Worm (Caenorhabditis elegans) whole organism, L4 larva: ENCODE measurements around the gene unc-33.

Experiments used
- F10B5.3 ChIP-seq: sonication (generic microtip); optimal IDR thresholded peaks from 2 replicates; lab custom pipeline; 2016; ENCODE audit warnings: mild to moderate bottlenecking, missing genetic modification characterization, missing compliant biosample characterization
- F26F4.8 ChIP-seq: fragments of 200-800 bp; sonication (Bioruptor generic); conservative IDR thresholded peaks from 2 replicates; pipeline ENCODE4 v1.3.6; 2022; ENCODE audit warnings: missing genetic modification characterization, missing compliant biosample characterization
- F49E8.2 ChIP-seq: sonication (generic microtip); optimal IDR thresholded peaks from 2 replicates; lab custom pipeline; 2016; ENCODE audit warnings: missing compliant biosample characterization, mild to moderate bottlenecking, missing genetic modification characterization, borderline replicate concordance
- R02D3.7 ChIP-seq: fragments of 150-350 bp; sonication (generic microtip); optimal IDR thresholded peaks from 3 replicates; lab custom pipeline; 2014; ENCODE audit warnings: missing biosample characterization, missing genetic modification characterization
- T20F7.1 ChIP-seq: fragments of 200-800 bp; sonication (Bioruptor generic); optimal IDR thresholded peaks from 2 replicates; lab custom pipeline; 2018; ENCODE audit warnings: mild to moderate bottlenecking, missing genetic modification characterization, missing compliant biosample characterization
- T26A8.4 ChIP-seq: fragments of 200-800 bp; sonication (Bioruptor generic); IDR thresholded peaks from 2 replicates; pipeline ENCODE4 v1.3.6; 2022; ENCODE audit warnings: missing genetic modification characterization, missing compliant biosample characterization
- Y105C5A.15 ChIP-seq: fragments of 200-800 bp; sonication (Bioruptor generic); IDR thresholded peaks from 2 replicates; pipeline ENCODE4 v1.3.6; 2022; ENCODE audit warnings: missing genetic modification characterization, missing compliant biosample characterization
- Y5F2A.4 ChIP-seq: fragments of 200-800 bp; sonication (Bioruptor generic); optimal IDR thresholded peaks from 2 replicates; lab custom pipeline; 2018; ENCODE audit warnings: mild to moderate bottlenecking, missing genetic modification characterization, missing compliant biosample characterization
- Y75B8A.6 ChIP-seq: fragments of 200-800 bp; sonication (Bioruptor generic); IDR thresholded peaks from 2 replicates; pipeline ENCODE4 v1.3.6; 2022; ENCODE audit warnings: missing genetic modification reagents, missing genetic modification characterization, missing compliant biosample characterization
- aly-2 ChIP-seq: sonication (generic microtip); optimal IDR thresholded peaks from 2 replicates; lab custom pipeline; 2018; ENCODE audit warnings: missing biosample characterization, missing genetic modification characterization
- arid-1 ChIP-seq: fragments of 200-800 bp; sonication (Bioruptor generic); conservative IDR thresholded peaks from 2 replicates; pipeline ENCODE4 v1.3.6; 2022; ENCODE audit warnings: missing genetic modification reagents, missing genetic modification characterization, missing compliant biosample characterization
- ceh-28 ChIP-seq: fragments of 150-350 bp; optimal IDR thresholded peaks from 2 replicates; lab custom pipeline; 2014; ENCODE audit warnings: missing biosample characterization, missing genetic modification reagents, missing genetic modification characterization
- ceh-44 ChIP-seq: fragments of 200-800 bp; sonication (Bioruptor generic); IDR thresholded peaks from 2 replicates; pipeline ENCODE4 v1.3.6; 2022; ENCODE audit warnings: missing genetic modification reagents, missing genetic modification characterization, missing compliant biosample characterization
- ceh-62 ChIP-seq: sonication (generic microtip); optimal IDR thresholded peaks from 2 replicates; lab custom pipeline; 2017; ENCODE audit warnings: missing biosample characterization, missing genetic modification characterization
- cey-2 ChIP-seq: sonication (generic microtip); optimal IDR thresholded peaks from 3 replicates; lab custom pipeline; 2017; ENCODE audit warnings: missing genetic modification characterization, mild to moderate bottlenecking, missing compliant biosample characterization, antibody characterized with exemption, borderline replicate concordance; ENCODE audit not compliant: insufficient read depth
- ctbp-1 ChIP-seq: fragments of 200-800 bp; sonication (Bioruptor generic); IDR thresholded peaks from 2 replicates; pipeline ENCODE4 v1.3.6; 2022; ENCODE audit warnings: missing genetic modification reagents, missing genetic modification characterization, missing compliant biosample characterization
- daf-12 ChIP-seq: fragments of 150-350 bp; optimal IDR thresholded peaks from 2 replicates; lab custom pipeline; 2014; ENCODE audit warnings: missing biosample characterization, missing genetic modification reagents, missing genetic modification characterization
- daf-16 ChIP-seq, 3 experiments: sonication (generic microtip); optimal IDR thresholded peaks; 2 replicates each; lab custom pipeline; 2016 to 2017; ENCODE audit warnings: missing genetic modification characterization in 3 of 3, missing genetic modification reagents in 3 of 3, mild to moderate bottlenecking in 2 of 3, missing compliant biosample characterization in 2 of 3, missing biosample characterization in 1 of 3, moderate library complexity in 1 of 3
- dmd-6 ChIP-seq: fragments of 200-800 bp; sonication (Bioruptor generic); IDR thresholded peaks from 2 replicates; pipeline ENCODE4 v1.3.6; 2022; ENCODE audit warnings: missing genetic modification reagents, missing genetic modification characterization, missing compliant biosample characterization
- dve-1 ChIP-seq: sonication (generic microtip); optimal IDR thresholded peaks from 2 replicates; lab custom pipeline; 2017; ENCODE audit warnings: antibody characterized with exemption, mild to moderate bottlenecking, missing genetic modification characterization, missing compliant biosample characterization; ENCODE audit not compliant: insufficient read depth
- egl-43 ChIP-seq: fragments of 200-800 bp; sonication (Bioruptor generic); IDR thresholded peaks from 2 replicates; pipeline ENCODE4 v1.3.6; 2022; ENCODE audit warnings: missing genetic modification reagents, missing genetic modification characterization, missing compliant biosample characterization
- fkh-10 ChIP-seq: fragments of 150-350 bp; optimal IDR thresholded peaks from 2 replicates; lab custom pipeline; 2014; ENCODE audit warnings: missing biosample characterization, missing genetic modification reagents, missing genetic modification characterization
- hlh-11 ChIP-seq: fragments of 200-800 bp; sonication (Bioruptor generic); optimal IDR thresholded peaks from 2 replicates; lab custom pipeline; 2018; ENCODE audit warnings: mild to moderate bottlenecking, missing genetic modification characterization, missing compliant biosample characterization
- hmg-1.1 ChIP-seq: fragments of 200-800 bp; sonication (Bioruptor generic); IDR thresholded peaks from 2 replicates; pipeline ENCODE4 v1.3.6; 2022; ENCODE audit warnings: missing genetic modification reagents, missing genetic modification characterization, missing compliant biosample characterization
- lim-7 ChIP-seq: fragments of 200-800 bp; sonication (Bioruptor generic); IDR thresholded peaks from 2 replicates; pipeline ENCODE4 v1.3.6; 2022; ENCODE audit warnings: missing genetic modification characterization, missing compliant biosample characterization
- lin-13 ChIP-seq: fragments of 150-350 bp; optimal IDR thresholded peaks from 2 replicates; lab custom pipeline; 2014; ENCODE audit warnings: missing biosample characterization, missing genetic modification reagents, missing genetic modification characterization
- lin-15B ChIP-seq: fragments of 150-350 bp; sonication (generic microtip); optimal IDR thresholded peaks from 3 replicates; lab custom pipeline; 2014; ENCODE audit warnings: missing biosample characterization, missing genetic modification characterization
- lir-3 ChIP-seq: sonication (generic microtip); optimal IDR thresholded peaks from 2 replicates; lab custom pipeline; 2016; ENCODE audit warnings: mild to moderate bottlenecking, missing genetic modification characterization, missing compliant biosample characterization
- lsy-2 ChIP-seq, 2 experiments: fragments of 150-350 bp in 1 of 2; sonication (generic microtip) in 1 of 2; optimal IDR thresholded peaks; 2 replicates each; lab custom pipeline; 2014 to 2017; ENCODE audit warnings: missing biosample characterization in 2 of 2, missing genetic modification characterization in 2 of 2
- madf-9 ChIP-seq: fragments of 200-800 bp; sonication (Bioruptor generic); conservative IDR thresholded peaks from 2 replicates; pipeline ENCODE4 v1.3.6; 2022; ENCODE audit warnings: missing genetic modification reagents, missing genetic modification characterization, missing compliant biosample characterization
- mep-1 ChIP-seq: fragments of 150-350 bp; sonication (generic microtip); optimal IDR thresholded peaks from 3 replicates; lab custom pipeline; 2014; ENCODE audit warnings: missing biosample characterization, missing genetic modification characterization
- mxl-2 ChIP-seq: fragments of 200-800 bp; sonication (Bioruptor generic); conservative IDR thresholded peaks from 2 replicates; pipeline ENCODE4 v1.3.6; 2022; ENCODE audit warnings: missing genetic modification reagents, missing genetic modification characterization, missing compliant biosample characterization
- mxl-3 ChIP-seq: fragments of 200-800 bp; sonication (Bioruptor generic); optimal IDR thresholded peaks from 2 replicates; lab custom pipeline; 2018; ENCODE audit warnings: mild to moderate bottlenecking, missing genetic modification characterization, missing compliant biosample characterization
- nhr-28 ChIP-seq: fragments of 150-350 bp; optimal IDR thresholded peaks from 2 replicates; lab custom pipeline; 2014; ENCODE audit warnings: missing biosample characterization, missing genetic modification characterization
- nhr-48 ChIP-seq: sonication (generic microtip); optimal IDR thresholded peaks from 2 replicates; lab custom pipeline; 2016; ENCODE audit warnings: mild to moderate bottlenecking, missing genetic modification characterization, missing compliant biosample characterization
- nhr-6 ChIP-seq: fragments of 150-350 bp; optimal IDR thresholded peaks from 2 replicates; lab custom pipeline; 2014; ENCODE audit warnings: missing biosample characterization, missing genetic modification characterization
- nhr-76 ChIP-seq: fragments of 150-350 bp; optimal IDR thresholded peaks from 2 replicates; lab custom pipeline; 2014; ENCODE audit warnings: missing biosample characterization, missing genetic modification characterization
- nhr-77 ChIP-seq: fragments of 150-350 bp; optimal IDR thresholded peaks from 2 replicates; lab custom pipeline; 2014; ENCODE audit warnings: missing biosample characterization, missing genetic modification characterization
- php-3 ChIP-seq: fragments of 200-800 bp; sonication (Bioruptor generic); IDR thresholded peaks from 2 replicates; pipeline ENCODE4 v1.3.6; 2022; ENCODE audit warnings: missing genetic modification reagents, missing genetic modification characterization, missing compliant biosample characterization
- sdz-12 ChIP-seq: fragments of 200-800 bp; sonication (Bioruptor generic); optimal IDR thresholded peaks from 2 replicates; lab custom pipeline; 2018; ENCODE audit warnings: mild to moderate bottlenecking, missing genetic modification characterization, missing compliant biosample characterization
- skn-1 ChIP-seq: fragments of 150-350 bp; optimal IDR thresholded peaks from 2 replicates; lab custom pipeline; 2014; ENCODE audit warnings: missing biosample characterization, missing genetic modification characterization
- tra-1 ChIP-seq: fragments of 200-800 bp; sonication (Bioruptor generic); IDR thresholded peaks from 2 replicates; pipeline ENCODE4 v1.3.6; 2022; ENCODE audit warnings: missing genetic modification reagents, missing genetic modification characterization, missing compliant biosample characterization
- unc-39 ChIP-seq: sonication (generic microtip); optimal IDR thresholded peaks from 2 replicates; lab custom pipeline; 2017; ENCODE audit warnings: missing biosample characterization, missing genetic modification characterization
- unc-62 ChIP-seq, 3 experiments: fragments of 150-350 bp in 1 of 3; sonication (generic microtip); optimal IDR thresholded peaks in 2 of 3; peaks in 1 of 3; 1 replicate in 1 of 3; 2 replicates in 2 of 3; lab custom pipeline; 2014 to 2017; ENCODE audit warnings: missing biosample characterization in 3 of 3, missing genetic modification characterization in 3 of 3, missing genetic modification reagents in 3 of 3, missing genotype in 1 of 3
- vab-7 ChIP-seq: fragments of 200-800 bp; sonication (Bioruptor generic); IDR thresholded peaks from 2 replicates; pipeline ENCODE4 v1.3.6; 2022; ENCODE audit warnings: missing genetic modification reagents, missing genetic modification characterization, missing compliant biosample characterization
- zfp-3 ChIP-seq: fragments of 200-800 bp; sonication (Bioruptor generic); conservative IDR thresholded peaks from 2 replicates; pipeline ENCODE4 v1.3.6; 2022; ENCODE audit warnings: missing genetic modification reagents, missing genetic modification characterization, missing compliant biosample characterization
- zip-2 ChIP-seq: fragments of 150-350 bp; optimal IDR thresholded peaks from 2 replicates; lab custom pipeline; 2014; ENCODE audit warnings: missing biosample characterization, missing genetic modification characterization
- ztf-11 ChIP-seq: fragments of 150-350 bp; optimal IDR thresholded peaks from 2 replicates; lab custom pipeline; 2014; ENCODE audit warnings: missing biosample characterization, missing genetic modification characterization
- ztf-7 ChIP-seq: fragments of 150-350 bp; optimal IDR thresholded peaks from 2 replicates; lab custom pipeline; 2014; ENCODE audit warnings: missing biosample characterization, missing genetic modification characterization

The unc-33 gene

ce11 chrIV:3551777-3552462, 35.2 kb downstream of the unc-33 start (continued):
- peak; percentile 76 for TF ChIP-seq vab-7 (GFP tag; lab: Robert Waterston, UW)
- TF ChIP-seq ceh-62 (tag; lab: Kevin White, UChicago), result no peak
- peak; percentile 78 for TF ChIP-seq T26A8.4 (GFP tag; lab: Robert Waterston, UW)
- peak; percentile 24 for TF ChIP-seq zip-2 (tag; lab: Kevin White, UChicago)
- peak; percentile 55 for TF ChIP-seq tra-1 (GFP tag; lab: Robert Waterston, UW)
- TF ChIP-seq ctbp-1 (GFP tag; lab: Robert Waterston, UW), result peak; percentile 86
- TF ChIP-seq nhr-6 (tag; lab: Kevin White, UChicago), result peak; percentile 52
- TF ChIP-seq arid-1, result peak; percentile 68
- TF ChIP-seq F49E8.2 (tag; lab: Kevin White, UChicago), result peak; percentile 17
- TF ChIP-seq lin-13 (GFP tag; lab: Kevin White, UChicago), result peak; percentile 59
- TF ChIP-seq nhr-48, result peak; percentile 45
- TF ChIP-seq skn-1, result no peak
- TF ChIP-seq hlh-11 (tag; lab: Kevin White, UChicago), result peak; percentile 72
- peak; percentile 59; the same call in 1 of the 2 replicates for TF ChIP-seq Y105C5A.15 (GFP tag; lab: Robert Waterston, UW)
- no peak for TF ChIP-seq dve-1 (tag; lab: Kevin White, UChicago)
- TF ChIP-seq unc-62 (GFP tag; optimal IDR thresholded peaks at IDR 0.05 in 1 of 2; lab: Kevin White, UChicago), result peak in 1 of 2 experiments; percentile 87
- no peak for TF ChIP-seq unc-62 (tag; optimal IDR thresholded peaks at IDR 0.05; lab: Kevin White, UChicago)
- 0 out of 2 replicates have a peak, but pooled peaks have one; percentile 23 for TF ChIP-seq Y75B8A.6 (GFP tag; lab: Robert Waterston, UW)
- TF ChIP-seq nhr-76 (tag; lab: Kevin White, UChicago), result no peak
- no peak for TF ChIP-seq F10B5.3 (tag; lab: Kevin White, UChicago)
- TF ChIP-seq mxl-3 (GFP tag; lab: Kevin White, UChicago), result peak; percentile 13
- peak; percentile 30 for TF ChIP-seq Y5F2A.4 (GFP tag; lab: Kevin White, UChicago)
- peak; percentile 88 for TF ChIP-seq F26F4.8 (GFP tag; lab: Robert Waterston, UW)
- TF ChIP-seq lim-7 (GFP tag; lab: Robert Waterston, UW), result peak; percentile 90
- TF ChIP-seq ztf-7 (tag; lab: Kevin White, UChicago), result no peak
- no peak for TF ChIP-seq cey-2
- peak; percentile 78 for TF ChIP-seq madf-9 (GFP tag; lab: Robert Waterston, UW)
- no peak for TF ChIP-seq T20F7.1 (GFP tag; lab: Kevin White, UChicago)
- no peak for TF ChIP-seq fkh-10 (GFP tag; lab: Kevin White, UChicago)
- no peak for TF ChIP-seq unc-39 (tag; lab: Kevin White, UChicago)
- no peak for TF ChIP-seq ztf-11 (tag; lab: Kevin White, UChicago)
- peak; percentile 22 for TF ChIP-seq lir-3 (tag; lab: Kevin White, UChicago)
- TF ChIP-seq aly-2 (tag; lab: Kevin White, UChicago), result no peak
- TF ChIP-seq dmd-6 (GFP tag; lab: Robert Waterston, UW), result peak; percentile 64
- no peak for TF ChIP-seq lin-15B (tag; lab: Kevin White, UChicago)
- TF ChIP-seq nhr-77 (tag; lab: Kevin White, UChicago), result no peak
- TF ChIP-seq sdz-12 (GFP tag; lab: Kevin White, UChicago), result peak; percentile 23
- no peak for TF ChIP-seq daf-12 (tag; lab: Kevin White, UChicago)
- TF ChIP-seq php-3 (GFP tag; lab: Robert Waterston, UW), result no peak
- TF ChIP-seq daf-16 (GFP tag; optimal IDR thresholded peaks at IDR 0.05; lab: Kevin White, UChicago), result peak; percentile 2 to 67
- peak; percentile 41 for TF ChIP-seq daf-16 (tag; optimal IDR thresholded peaks at IDR 0.05; lab: Kevin White, UChicago)
- TF ChIP-seq egl-43, result peak; percentile 93
- 0 out of 2 replicates have a peak, but pooled peaks have one; percentile 48 for TF ChIP-seq zfp-3 (GFP tag; lab: Robert Waterston, UW)
- peak; percentile 19 for TF ChIP-seq nhr-28 (tag; lab: Kevin White, UChicago)
- TF ChIP-seq R02D3.7, result no peak
- no peak for TF ChIP-seq mep-1 (tag; lab: Kevin White, UChicago)
- TF ChIP-seq lsy-2 (tag; optimal IDR thresholded peaks at IDR 0.05; lab: Kevin White, UChicago), result no peak
- no peak for TF ChIP-seq ceh-28 (tag; lab: Kevin White, UChicago)
- peak; percentile 30; the same call in 1 of the 2 replicates for TF ChIP-seq mxl-2
- peak; percentile 83 for TF ChIP-seq hmg-1.1 (GFP tag; lab: Robert Waterston, UW)
- TF ChIP-seq ceh-44 (GFP tag; lab: Robert Waterston, UW), result peak; percentile 73; the same call in 1 of the 2 replicates
